Worm (Caenorhabditis elegans) whole organism, late embryonic: ENCODE results near the gene F26F2.3.

Experiments
- K02D7.2 ChIP-seq: sonication (generic microtip); optimal IDR thresholded peaks from 2 replicates; lab custom pipeline; 2017; ENCODE audit warnings: mild to moderate bottlenecking, missing genetic modification characterization, missing compliant biosample characterization
- K09A11.1 ChIP-seq: sonication (generic microtip); optimal IDR thresholded peaks from 2 replicates; lab custom pipeline; 2017; ENCODE audit warnings: antibody characterized with exemption, mild to moderate bottlenecking, missing genetic modification characterization, missing compliant biosample characterization; ENCODE audit not compliant: insufficient read depth
- Y22D7AL.16 ChIP-seq: sonication (generic microtip); optimal IDR thresholded peaks from 2 replicates; lab custom pipeline; 2016; ENCODE audit warnings: missing genetic modification characterization, missing compliant biosample characterization
- ceh-14 ChIP-seq: sonication (generic microtip); optimal IDR thresholded peaks from 2 replicates; lab custom pipeline; 2016; ENCODE audit warnings: missing genotype, missing genetic modification characterization, missing compliant biosample characterization
- ceh-18 ChIP-seq: sonication (generic microtip); optimal IDR thresholded peaks from 2 replicates; lab custom pipeline; 2016; ENCODE audit warnings: missing genetic modification characterization, missing compliant biosample characterization
- ceh-2 ChIP-seq: sonication (generic microtip); optimal IDR thresholded peaks from 2 replicates; lab custom pipeline; 2016; ENCODE audit warnings: missing genotype, missing genetic modification characterization, missing compliant biosample characterization
- ceh-22 ChIP-seq: sonication (generic microtip); optimal IDR thresholded peaks from 2 replicates; lab custom pipeline; 2017; ENCODE audit warnings: missing biosample characterization, missing genetic modification characterization
- ceh-24 ChIP-seq: sonication (generic microtip); optimal IDR thresholded peaks from 2 replicates; lab custom pipeline; 2016; ENCODE audit warnings: mild to moderate bottlenecking, missing genetic modification characterization, missing compliant biosample characterization
- ceh-30 ChIP-seq: fragments of 150-350 bp; optimal IDR thresholded peaks from 2 replicates; lab custom pipeline; 2014; ENCODE audit warnings: missing biosample characterization, missing genetic modification characterization
- ceh-31 ChIP-seq: sonication (generic microtip); optimal IDR thresholded peaks from 2 replicates; lab custom pipeline; 2016; ENCODE audit warnings: missing genetic modification characterization, missing compliant biosample characterization
- ceh-6 ChIP-seq: fragments of 200-800 bp; sonication (Bioruptor generic); optimal IDR thresholded peaks from 2 replicates; lab custom pipeline; 2018; ENCODE audit warnings: mild to moderate bottlenecking, missing genetic modification characterization, missing compliant biosample characterization
- ceh-9 ChIP-seq: sonication (generic microtip); optimal IDR thresholded peaks from 2 replicates; lab custom pipeline; 2016; ENCODE audit warnings: mild to moderate bottlenecking, missing genetic modification characterization, inconsistent platforms, missing compliant biosample characterization
- dmd-4 ChIP-seq: sonication (generic microtip); optimal IDR thresholded peaks from 2 replicates; lab custom pipeline; 2016; ENCODE audit warnings: borderline replicate concordance, missing genetic modification characterization, missing compliant biosample characterization
- dve-1 ChIP-seq: sonication (generic microtip); optimal IDR thresholded peaks from 2 replicates; lab custom pipeline; 2017; ENCODE audit warnings: antibody characterized with exemption, mild to moderate bottlenecking, missing genetic modification characterization, missing compliant biosample characterization
- elt-2 ChIP-seq: sonication (generic microtip); optimal IDR thresholded peaks from 2 replicates; lab custom pipeline; 2016; ENCODE audit warnings: missing genetic modification reagents, missing genetic modification characterization, missing compliant biosample characterization
- elt-4 ChIP-seq: sonication (generic microtip); optimal IDR thresholded peaks from 2 replicates; lab custom pipeline; 2016; ENCODE audit warnings: missing genetic modification characterization, missing compliant biosample characterization
- ets-4 ChIP-seq: sonication (generic microtip); optimal IDR thresholded peaks from 2 replicates; lab custom pipeline; 2016; ENCODE audit warnings: missing genetic modification characterization, missing compliant biosample characterization
- fkh-10 ChIP-seq: fragments of 150-350 bp; optimal IDR thresholded peaks from 2 replicates; lab custom pipeline; 2014; ENCODE audit warnings: missing biosample characterization, missing genetic modification reagents, missing genetic modification characterization
- fkh-6 ChIP-seq: sonication (generic microtip); optimal IDR thresholded peaks from 2 replicates; lab custom pipeline; 2016; ENCODE audit warnings: missing genetic modification characterization, missing compliant biosample characterization
- gmeb-2 ChIP-seq: sonication (generic microtip); optimal IDR thresholded peaks from 2 replicates; lab custom pipeline; 2016; ENCODE audit warnings: missing genetic modification characterization, inconsistent platforms, missing compliant biosample characterization
- hlh-15 ChIP-seq: sonication (generic microtip); optimal IDR thresholded peaks from 2 replicates; lab custom pipeline; 2016; ENCODE audit warnings: missing genetic modification characterization, missing compliant biosample characterization
- hlh-30 ChIP-seq: sonication (generic microtip); optimal IDR thresholded peaks from 2 replicates; lab custom pipeline; 2017; ENCODE audit warnings: antibody characterized with exemption, missing genetic modification characterization, missing compliant biosample characterization; ENCODE audit not compliant: insufficient read depth
- madf-2 ChIP-seq: sonication (generic microtip); optimal IDR thresholded peaks from 2 replicates; lab custom pipeline; 2017; ENCODE audit warnings: missing genetic modification characterization, missing compliant biosample characterization
- mec-3 ChIP-seq: sonication (generic microtip); optimal IDR thresholded peaks from 2 replicates; lab custom pipeline; 2016; ENCODE audit warnings: borderline replicate concordance, missing genetic modification characterization, missing compliant biosample characterization
- nfya-1 ChIP-seq: sonication (generic microtip); optimal IDR thresholded peaks from 2 replicates; lab custom pipeline; 2017; ENCODE audit warnings: missing genetic modification characterization, mild to moderate bottlenecking, missing compliant biosample characterization, antibody characterized with exemption, moderate library complexity
- odd-2 ChIP-seq: sonication (generic microtip); optimal IDR thresholded peaks from 2 replicates; lab custom pipeline; 2017; ENCODE audit warnings: antibody characterized with exemption, mild to moderate bottlenecking, missing genetic modification characterization, missing compliant biosample characterization
- pag-3 ChIP-seq: sonication (generic microtip); optimal IDR thresholded peaks from 2 replicates; lab custom pipeline; 2016; ENCODE audit warnings: missing compliant biosample characterization, missing genetic modification characterization, borderline replicate concordance
- pros-1 ChIP-seq: fragments of 150-350 bp; optimal IDR thresholded peaks from 2 replicates; lab custom pipeline; 2014; ENCODE audit warnings: missing biosample characterization, missing genetic modification reagents, missing genetic modification characterization
- rnt-1 ChIP-seq: sonication (generic microtip); optimal IDR thresholded peaks from 2 replicates; lab custom pipeline; 2016; ENCODE audit warnings: missing genetic modification characterization, missing compliant biosample characterization
- sox-4 ChIP-seq: sonication (generic microtip); optimal IDR thresholded peaks from 2 replicates; lab custom pipeline; 2017; ENCODE audit warnings: mild to moderate bottlenecking, missing genetic modification characterization, inconsistent platforms, missing compliant biosample characterization
- tbx-2 ChIP-seq: sonication (generic microtip); optimal IDR thresholded peaks from 2 replicates; lab custom pipeline; 2016; ENCODE audit warnings: missing genetic modification characterization, missing compliant biosample characterization
- tbx-7 ChIP-seq: sonication (generic microtip); optimal IDR thresholded peaks from 2 replicates; lab custom pipeline; 2016; ENCODE audit warnings: missing genotype, missing genetic modification characterization, missing compliant biosample characterization
- ttx-3 ChIP-seq: sonication (generic microtip); optimal IDR thresholded peaks from 2 replicates; lab custom pipeline; 2016; ENCODE audit warnings: missing genetic modification reagents, missing genetic modification characterization, missing compliant biosample characterization
- unc-86 ChIP-seq: sonication (generic microtip); optimal IDR thresholded peaks from 2 replicates; lab custom pipeline; 2016; ENCODE audit warnings: missing genetic modification characterization, missing compliant biosample characterization
- zip-5 ChIP-seq: sonication (generic microtip); optimal IDR thresholded peaks from 2 replicates; lab custom pipeline; 2016; ENCODE audit warnings: missing genetic modification characterization, missing compliant biosample characterization
- ztf-16 ChIP-seq: sonication (generic microtip); optimal IDR thresholded peaks from 2 replicates; lab custom pipeline; 2017; ENCODE audit warnings: missing genetic modification characterization, missing compliant biosample characterization

F26F2.3 gene

ce11 chrV:20544610-20545009 is 21.7 kb downstream of the F26F2.3 start:
- TF ChIP-seq mec-3 (tag; lab: Kevin White, UChicago): no peak

ce11 chrV:20544092-20544491 is 22.3 kb downstream of the F26F2.3 start, which contains the start of gene slc-36.3:
TSS of gene slc-36.3 (minus strand) at chrV:20544192.
- TF ChIP-seq nfya-1 (tag; lab: Kevin White, UChicago) (no peak), gmeb-2 (tag; lab: Kevin White, UChicago) (no peak), ceh-31 (no peak), rnt-1 (no peak), elt-2 (tag; lab: Kevin White, UChicago) (no peak), hlh-30 (no peak), ceh-30 (tag; lab: Kevin White, UChicago) (no peak)

ce11 chrV:20539055-20539454 is 27.3 kb downstream of the F26F2.3 start, which contains the start of gene Y38H6C.16:
TSS of gene Y38H6C.16 (minus strand) at chrV:20539347.
- TF ChIP-seq elt-2 (tag; lab: Kevin White, UChicago) (peak; percentile 14), fkh-10 (no peak)

ce11 chrV:20536208-20536607 is 30.1 kb downstream of the F26F2.3 start, which contains the start of gene Y38H6C.15:
TSS of gene Y38H6C.15 (minus strand) at chrV:20536308.
- TF ChIP-seq fkh-6 (no peak), sox-4 (tag; lab: Kevin White, UChicago) (no peak), ztf-16 (tag; lab: Kevin White, UChicago) (no peak), tbx-7 (tag; lab: Kevin White, UChicago) (no peak), unc-86 (tag; lab: Kevin White, UChicago) (no peak), ceh-6 (GFP tag; lab: Kevin White, UChicago) (no peak), ceh-31 (no peak), pag-3 (tag; lab: Kevin White, UChicago) (no peak), ceh-18 (tag; lab: Kevin White, UChicago) (no peak), odd-2 (tag; lab: Kevin White, UChicago) (no peak), ceh-24 (no peak), tbx-2 (tag; lab: Kevin White, UChicago) (no peak), Y22D7AL.16 (tag; lab: Kevin White, UChicago) (no peak), pros-1 (no peak), hlh-15 (tag; lab: Kevin White, UChicago) (no peak), madf-2 (tag; lab: Kevin White, UChicago) (no peak), dmd-4 (tag; lab: Kevin White, UChicago) (no peak), ceh-14 (tag; lab: Kevin White, UChicago) (no peak)

ce11 chrV:20534072-20534471 is 32.3 kb downstream of the F26F2.3 start, which contains the start of gene famh-161:
TSS of gene famh-161 (minus strand) at chrV:20534172.
- no peak for TF ChIP-seq K09A11.1 (tag; lab: Kevin White, UChicago)
- TF ChIP-seq ceh-2 (tag; lab: Kevin White, UChicago): no peak
- no peak for TF ChIP-seq elt-4 (tag; lab: Kevin White, UChicago)
- no peak for TF ChIP-seq ceh-14 (tag; lab: Kevin White, UChicago)

ce11 chrV:20527493-20527892 is 38.9 kb downstream of the F26F2.3 start, which contains the start of gene Y38H6C.13:
TSS of gene Y38H6C.13 (plus strand) at chrV:20527793.
- TF ChIP-seq ceh-22 (tag; lab: Kevin White, UChicago) (no peak), ceh-9 (no peak), rnt-1 (no peak), nfya-1 (tag; lab: Kevin White, UChicago) (no peak), pag-3 (tag; lab: Kevin White, UChicago) (no peak), pros-1 (no peak), hlh-30 (no peak), dve-1 (tag; lab: Kevin White, UChicago) (no peak), tbx-2 (tag; lab: Kevin White, UChicago) (no peak), zip-5 (tag; lab: Kevin White, UChicago) (no peak), K02D7.2 (tag; lab: Kevin White, UChicago) (no peak), ets-4 (tag; lab: Kevin White, UChicago) (no peak), ttx-3 (tag; lab: Kevin White, UChicago) (no peak)
- TF ChIP-seq, all 69 proteins: peak for 0
